Fruit fly (Drosophila melanogaster) whole organism, embryonic: ENCODE data around the gene CG17249.

Experiments used
- B-H1 ChIP-seq: fragments of 200-800 bp; sonication (Bioruptor generic); IDR thresholded peaks from 3 replicates; pipeline ENCODE4 v1.3.6; 2022; ENCODE audit warnings: missing biosample characterization, missing genetic modification characterization
- CG10209 ChIP-seq: fragments of 200-800 bp; sonication (Bioruptor generic); optimal IDR thresholded peaks from 3 replicates; lab custom pipeline; 2017; ENCODE audit warnings: missing biosample characterization, mild to moderate bottlenecking, missing genetic modification characterization, missing genetic modification reagents
- CG10267 ChIP-seq: fragments of 200-800 bp; sonication (Bioruptor generic); optimal IDR thresholded peaks from 2 replicates; lab custom pipeline; 2018; ENCODE audit warnings: missing biosample characterization, mild to moderate bottlenecking, missing genetic modification characterization, moderate library complexity
- CG10462 ChIP-seq: fragments of 200-800 bp; sonication (Bioruptor generic); optimal IDR thresholded peaks from 2 replicates; lab custom pipeline; 2016; ENCODE audit warnings: missing biosample characterization, missing genetic modification characterization
- CG11085 ChIP-seq: fragments of 200-800 bp; sonication (Bioruptor generic); IDR thresholded peaks from 2 replicates; pipeline ENCODE4 v1.3.6; 2022; ENCODE audit warnings: missing biosample characterization, missing genetic modification characterization
- CG11456 ChIP-seq: fragments of 200-800 bp; sonication (Bioruptor generic); IDR thresholded peaks from 3 replicates; pipeline ENCODE4 v1.3.6; 2022; ENCODE audit warnings: missing biosample characterization, missing genetic modification characterization
- CG12104 ChIP-seq: fragments of 200-800 bp; sonication (Bioruptor generic); optimal IDR thresholded peaks from 3 replicates; lab custom pipeline; 2016; ENCODE audit warnings: missing biosample characterization, missing genetic modification characterization
- CG12219 ChIP-seq: fragments of 200-800 bp; sonication (Bioruptor generic); optimal IDR thresholded peaks from 3 replicates; lab custom pipeline; 2018; ENCODE audit warnings: missing biosample characterization, mild to moderate bottlenecking, missing genetic modification characterization
- CG1233 ChIP-seq: fragments of 200-800 bp; sonication (Bioruptor generic); optimal IDR thresholded peaks from 4 replicates; lab custom pipeline; 2018; ENCODE audit warnings: missing biosample characterization, mild to moderate bottlenecking, missing genetic modification characterization
- CG13287 ChIP-seq: fragments of 200-800 bp; sonication (Bioruptor generic); IDR thresholded peaks from 2 replicates; pipeline ENCODE4 v1.3.6; 2022; ENCODE audit warnings: missing biosample characterization, missing genetic modification characterization; ENCODE audit not compliant: partially characterized antibody
- CG17385 ChIP-seq: fragments of 200-800 bp; sonication (Bioruptor generic); optimal IDR thresholded peaks from 3 replicates; lab custom pipeline; 2018; ENCODE audit warnings: missing biosample characterization, mild to moderate bottlenecking, missing genetic modification characterization
- CG4707 ChIP-seq: fragments of 200-800 bp; sonication (Bioruptor generic); optimal IDR thresholded peaks from 2 replicates; lab custom pipeline; 2018; ENCODE audit warnings: missing biosample characterization, mild to moderate bottlenecking, missing genetic modification characterization, moderate library complexity
- CG8089 ChIP-seq: fragments of 200-800 bp; sonication (Bioruptor generic); optimal IDR thresholded peaks from 3 replicates; lab custom pipeline; 2016; ENCODE audit warnings: missing biosample characterization, missing genetic modification characterization
- CG9437 ChIP-seq: fragments of 200-800 bp; sonication (Bioruptor generic); optimal IDR thresholded peaks from 2 replicates; lab custom pipeline; 2018; ENCODE audit warnings: missing biosample characterization, mild to moderate bottlenecking, missing genetic modification characterization
- CG9817 ChIP-seq: fragments of 200-800 bp; sonication (Bioruptor generic); optimal IDR thresholded peaks from 2 replicates; lab custom pipeline; 2018; ENCODE audit warnings: missing biosample characterization, mild to moderate bottlenecking, missing genetic modification characterization, moderate library complexity
- CG9876 ChIP-seq: fragments of 200-800 bp; sonication (Bioruptor generic); optimal IDR thresholded peaks from 2 replicates; lab custom pipeline; 2016; ENCODE audit warnings: missing biosample characterization, missing genetic modification characterization
- Dip3 ChIP-seq: fragments of 200-800 bp; sonication (Bioruptor generic); optimal IDR thresholded peaks from 3 replicates; lab custom pipeline; 2016; ENCODE audit warnings: missing biosample characterization, missing genetic modification characterization
- Dref ChIP-seq: fragments of 200-800 bp; sonication (Bioruptor generic); IDR thresholded peaks from 2 replicates; pipeline ENCODE4 v1.3.6; 2022; ENCODE audit warnings: missing biosample characterization, missing genetic modification characterization
- Fer1 ChIP-seq: fragments of 200-800 bp; sonication (Bioruptor generic); optimal IDR thresholded peaks from 2 replicates; lab custom pipeline; 2017; ENCODE audit warnings: missing biosample characterization, mild to moderate bottlenecking, missing genetic modification characterization
- HLH3B ChIP-seq: fragments of 200-800 bp; sonication (Bioruptor generic); IDR thresholded peaks from 2 replicates; pipeline ENCODE4 v1.3.6; 2022; ENCODE audit warnings: missing biosample characterization, missing genetic modification characterization
- HLH4C ChIP-seq: fragments of 200-800 bp; sonication (Bioruptor generic); IDR thresholded peaks from 3 replicates; pipeline ENCODE4 v1.3.6; 2022; ENCODE audit warnings: missing biosample characterization, missing genetic modification characterization; ENCODE audit not compliant: partially characterized antibody
- HLH54F ChIP-seq: fragments of 200-800 bp; sonication (Bioruptor generic); optimal IDR thresholded peaks from 3 replicates; lab custom pipeline; 2016; ENCODE audit warnings: missing biosample characterization, missing genetic modification characterization
- HmgZ ChIP-seq: fragments of 200-800 bp; sonication (Bioruptor generic); optimal IDR thresholded peaks from 2 replicates; lab custom pipeline; 2018; ENCODE audit warnings: missing biosample characterization, mild to moderate bottlenecking, missing genetic modification characterization
- Hmx ChIP-seq: fragments of 200-800 bp; sonication (Bioruptor generic); optimal IDR thresholded peaks from 2 replicates; lab custom pipeline; 2016; ENCODE audit warnings: missing biosample characterization, missing genetic modification characterization
- Hr3 ChIP-seq: fragments of 200-800 bp; sonication (Bioruptor generic); optimal IDR thresholded peaks from 3 replicates; lab custom pipeline; 2016; ENCODE audit warnings: missing biosample characterization, missing genetic modification characterization
- MTF-1 ChIP-seq: fragments of 200-800 bp; sonication (Bioruptor generic); optimal IDR thresholded peaks from 2 replicates; lab custom pipeline; 2018; ENCODE audit warnings: missing biosample characterization, mild to moderate bottlenecking, missing genetic modification characterization, borderline replicate concordance
- Oli ChIP-seq: fragments of 200-800 bp; sonication (Bioruptor generic); optimal IDR thresholded peaks from 2 replicates; lab custom pipeline; 2018; ENCODE audit warnings: missing biosample characterization, mild to moderate bottlenecking, missing genetic modification characterization, moderate library complexity
- Sox100B ChIP-seq: fragments of 200-800 bp; sonication (Bioruptor generic); optimal IDR thresholded peaks from 3 replicates; lab custom pipeline; 2018; ENCODE audit warnings: missing biosample characterization, mild to moderate bottlenecking, missing genetic modification characterization
- Vsx1 ChIP-seq: fragments of 200-800 bp; sonication (Bioruptor generic); optimal IDR thresholded peaks from 2 replicates; lab custom pipeline; 2017; ENCODE audit warnings: missing biosample characterization, mild to moderate bottlenecking, missing genetic modification characterization, missing genetic modification reagents
- bcd ChIP-seq: fragments of 200-800 bp; sonication (Bioruptor generic); optimal IDR thresholded peaks from 2 replicates; lab custom pipeline; 2017; ENCODE audit warnings: missing biosample characterization, mild to moderate bottlenecking, missing genetic modification characterization
- bowl ChIP-seq: fragments of 200-800 bp; sonication (Bioruptor generic); IDR thresholded peaks from 2 replicates; pipeline ENCODE4 v1.3.6; 2022; ENCODE audit warnings: missing biosample characterization, missing genetic modification characterization
- ci ChIP-seq: fragments of 200-800 bp; sonication (Bioruptor generic); IDR thresholded peaks from 3 replicates; pipeline ENCODE4 v1.3.6; 2022; ENCODE audit warnings: missing biosample characterization, missing genetic modification characterization
- ems ChIP-seq: fragments of 200-800 bp; sonication (Bioruptor generic); optimal IDR thresholded peaks from 3 replicates; lab custom pipeline; 2016; ENCODE audit warnings: missing biosample characterization, missing genetic modification characterization
- en ChIP-seq: fragments of 200-800 bp; sonication (Bioruptor generic); optimal IDR thresholded peaks from 2 replicates; lab custom pipeline; 2016; ENCODE audit warnings: missing biosample characterization, missing genetic modification characterization
- esg ChIP-seq: fragments of 200-800 bp; sonication (Bioruptor generic); conservative IDR thresholded peaks from 2 replicates; pipeline ENCODE4 v1.3.6; 2022; ENCODE audit warnings: missing biosample characterization, missing genetic modification characterization
- ftz-f1 ChIP-seq: fragments of 200-800 bp; sonication (Bioruptor generic); optimal IDR thresholded peaks from 2 replicates; lab custom pipeline; 2016; ENCODE audit warnings: missing biosample characterization, missing genetic modification characterization
- kah ChIP-seq: fragments of 200-800 bp; sonication (Bioruptor generic); optimal IDR thresholded peaks from 2 replicates; lab custom pipeline; 2018; ENCODE audit warnings: missing biosample characterization, mild to moderate bottlenecking, missing genetic modification characterization
- nau ChIP-seq: fragments of 200-800 bp; sonication (Bioruptor generic); optimal IDR thresholded peaks from 3 replicates; lab custom pipeline; 2017; ENCODE audit warnings: missing biosample characterization, mild to moderate bottlenecking, missing genetic modification characterization, missing genetic modification reagents
- onecut ChIP-seq: fragments of 200-800 bp; sonication (Bioruptor generic); IDR thresholded peaks from 2 replicates; pipeline ENCODE4 v1.3.6; 2022; ENCODE audit warnings: missing biosample characterization, missing genetic modification characterization
- phol ChIP-seq: fragments of 200-800 bp; sonication (Bioruptor generic); optimal IDR thresholded peaks from 3 replicates; lab custom pipeline; 2018; ENCODE audit warnings: missing biosample characterization, mild to moderate bottlenecking, missing genetic modification characterization, moderate library complexity
- psq ChIP-seq: fragments of 200-800 bp; sonication (Bioruptor generic); optimal IDR thresholded peaks from 2 replicates; lab custom pipeline; 2017; ENCODE audit warnings: missing biosample characterization, missing genetic modification characterization
- rib ChIP-seq: fragments of 200-800 bp; sonication (Bioruptor generic); IDR thresholded peaks from 2 replicates; pipeline ENCODE4 v1.3.6; 2022; ENCODE audit warnings: missing biosample characterization, missing genetic modification characterization
- run ChIP-seq: fragments of 200-800 bp; sonication (Bioruptor generic); optimal IDR thresholded peaks from 3 replicates; lab custom pipeline; 2018; ENCODE audit warnings: missing biosample characterization, mild to moderate bottlenecking, missing genetic modification characterization
- sim ChIP-seq: fragments of 200-800 bp; sonication (Bioruptor generic); IDR thresholded peaks from 2 replicates; pipeline ENCODE4 v1.3.6; 2022; ENCODE audit warnings: missing biosample characterization, missing genetic modification characterization
- slou ChIP-seq: fragments of 200-800 bp; sonication (Bioruptor generic); optimal IDR thresholded peaks from 3 replicates; lab custom pipeline; 2016; ENCODE audit warnings: missing biosample characterization, missing genetic modification characterization
- sr ChIP-seq: fragments of 200-800 bp; sonication (Bioruptor generic); IDR thresholded peaks from 3 replicates; pipeline ENCODE4 v1.3.6; 2022; ENCODE audit warnings: missing biosample characterization, missing genetic modification characterization
- tgo ChIP-seq: fragments of 200-800 bp; sonication (Bioruptor generic); IDR thresholded peaks from 3 replicates; pipeline ENCODE4 v1.3.6; 2022; ENCODE audit warnings: missing biosample characterization, missing genetic modification characterization
- tll ChIP-seq, 2 experiments: fragments of 200-800 bp in 1 of 2; fragments of >200 bp in 1 of 2; sonication (Bioruptor generic) in 1 of 2; optimal IDR thresholded peaks; 2 replicates each; lab custom pipeline; 2017 to 2019; ENCODE audit warnings: missing biosample characterization in 2 of 2, missing genetic modification characterization in 2 of 2, mild to moderate bottlenecking in 1 of 2, moderate library complexity in 1 of 2
- trh ChIP-seq: fragments of 200-800 bp; sonication (Bioruptor generic); optimal IDR thresholded peaks from 2 replicates; lab custom pipeline; 2016; ENCODE audit warnings: missing biosample characterization, missing genetic modification characterization
- vvl ChIP-seq: fragments of 200-800 bp; sonication (Bioruptor generic); IDR thresholded peaks from 2 replicates; pipeline ENCODE4 v1.3.6; 2022; ENCODE audit warnings: missing biosample characterization, missing genetic modification characterization

Gene CG17249

DNA sequence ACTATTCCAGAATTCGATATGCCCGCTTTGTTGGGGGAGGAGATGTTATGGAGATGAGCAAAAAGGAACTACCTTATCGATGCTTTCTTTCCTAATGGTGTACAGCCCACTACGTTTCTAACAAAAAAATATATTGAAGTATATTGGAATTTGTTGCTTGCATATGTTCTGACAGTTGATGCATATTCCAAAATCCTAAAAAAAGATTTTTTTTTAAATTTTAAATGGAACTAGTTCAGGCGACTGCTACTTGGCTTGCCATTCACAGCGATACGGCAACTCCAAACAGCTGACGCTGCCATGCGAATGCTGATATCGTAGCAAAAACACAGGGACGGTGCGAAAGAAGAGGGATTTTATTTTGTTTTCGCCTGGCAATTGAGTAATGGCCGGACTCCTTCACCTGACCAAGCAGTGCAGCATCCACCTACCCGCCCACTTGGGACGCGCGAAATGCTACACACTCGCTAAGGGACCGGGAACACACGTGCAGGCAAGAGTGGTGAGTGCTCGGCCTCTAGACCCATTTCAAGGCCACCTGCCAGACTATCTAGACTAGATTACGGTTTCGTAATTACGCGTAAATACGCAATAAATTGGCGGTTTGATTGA lies 29.0 kb downstream of the CG17249 start, which contains the start of the genes CG13926, ABCB7 and CG33230 (continued):
- TF ChIP-seq Sox100B = no peak
- TF ChIP-seq CG17385 = no peak
- no peak for TF ChIP-seq ems (GFP tag; lab: Kevin White, UChicago)
- TF ChIP-seq rib (GFP tag; lab: Robert Waterston, UW) = no peak
- TF ChIP-seq CG9876 (GFP tag; lab: Kevin White, UChicago) = no peak
- no peak for TF ChIP-seq CG10462
- TF ChIP-seq CG4707 (GFP tag; lab: Kevin White, UChicago) = no peak
- no peak for TF ChIP-seq bowl (GFP tag; lab: Robert Waterston, UW)
- TF ChIP-seq CG1233 (GFP tag; lab: Kevin White, UChicago) = no peak
- no peak for TF ChIP-seq HmgZ
- no peak for TF ChIP-seq CG12104
- TF ChIP-seq Vsx1 (GFP tag; lab: Kevin White, UChicago) = no peak
- no peak for TF ChIP-seq CG10209 (GFP tag; lab: Kevin White, UChicago)
- no peak for TF ChIP-seq B-H1 (GFP tag; lab: Robert Waterston, UW)
- TF ChIP-seq CG9437 = peak; percentile 21
- TF ChIP-seq Hr3 (GFP tag; lab: Kevin White, UChicago) = no peak
- no peak for TF ChIP-seq nau (GFP tag; lab: Kevin White, UChicago)
- TF ChIP-seq sr = no peak
- no peak for TF ChIP-seq Oli (tag; lab: Kevin White, UChicago)
- TF ChIP-seq run (tag; lab: Kevin White, UChicago) = no peak
- TF ChIP-seq vvl (GFP tag; lab: Robert Waterston, UW) = peak; percentile 32; the same call in 1 of the 2 replicates
- TF ChIP-seq CG11085 = no peak
- TF ChIP-seq CG11456 (GFP tag; lab: Robert Waterston, UW) = no peak
- TF ChIP-seq Dip3 = peak; percentile 1
- TF ChIP-seq onecut = no peak
- no peak for TF ChIP-seq MTF-1 (GFP tag; lab: Kevin White, UChicago)
- no peak for TF ChIP-seq HLH3B
- TF ChIP-seq sim (GFP tag; lab: Robert Waterston, UW) = no peak
- peak; percentile 6 for TF ChIP-seq CG9817 (tag; lab: Kevin White, UChicago)
- TF ChIP-seq bcd (GFP tag; lab: Kevin White, UChicago) = peak; percentile 15
- TF ChIP-seq CG12219 = no peak
- TF ChIP-seq kah (GFP tag; lab: Kevin White, UChicago) = peak; percentile 29
- peak; percentile 21 for TF ChIP-seq HLH54F (GFP tag; lab: Kevin White, UChicago)
- no peak for TF ChIP-seq tgo
- TF ChIP-seq Dref (GFP tag; lab: Robert Waterston, UW) = 0 out of 2 replicates have a peak, but pooled peaks have one; percentile 10
- TF ChIP-seq esg (GFP tag; lab: Robert Waterston, UW) = no peak
- no peak for TF ChIP-seq tll (GFP tag; optimal IDR thresholded peaks at IDR 0.05; lab: Kevin White, UChicago)
- peak; percentile 27 for TF ChIP-seq Fer1
- TF ChIP-seq ftz-f1 (GFP tag; lab: Kevin White, UChicago) = peak; percentile 98
- TF ChIP-seq Hmx (GFP tag; lab: Kevin White, UChicago) = no peak
- no peak for TF ChIP-seq en
- TF ChIP-seq psq (GFP tag; lab: Kevin White, UChicago) = no peak
- TF ChIP-seq CG13287 (GFP tag; lab: Robert Waterston, UW) = peak; percentile 47; the same call in 1 of the 2 replicates
- TF ChIP-seq CG8089 = no peak
- no peak for TF ChIP-seq trh
- peak; percentile 52 for TF ChIP-seq phol (tag; lab: Kevin White, UChicago)
- TF ChIP-seq CG10267 (tag; lab: Kevin White, UChicago) = peak; percentile 39
- TF ChIP-seq HLH4C (GFP tag; lab: Robert Waterston, UW) = 0 out of 3 replicates have a peak, but pooled peaks have one; percentile 34
- no peak; the same call in 2 of the 3 replicates for TF ChIP-seq ci (GFP tag; lab: Robert Waterston, UW)
- no peak for TF ChIP-seq slou (GFP tag; lab: Kevin White, UChicago)
